Worm (Caenorhabditis elegans): ENCODE data around the gene fbxb-108.

DNA sequence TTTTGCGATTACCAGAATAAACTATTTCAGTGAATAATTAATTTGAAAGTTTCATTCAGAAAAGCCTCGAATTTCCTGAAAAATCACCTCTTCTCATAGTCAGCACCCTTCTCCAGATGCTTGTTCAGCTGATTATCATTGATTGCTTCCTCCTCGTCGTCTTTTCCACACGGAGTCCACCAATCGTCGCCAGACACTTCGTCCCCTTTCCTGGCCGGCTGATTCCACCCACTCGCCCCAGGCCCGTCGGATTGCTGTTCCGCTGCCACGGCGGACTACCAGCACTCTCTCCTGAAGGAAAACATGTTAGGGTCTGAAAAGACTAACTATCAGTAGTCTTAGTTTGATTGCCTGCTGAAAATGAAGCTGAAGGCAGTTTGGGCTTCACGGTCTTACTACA is 16.0 kb downstream of the fbxb-108 start:
- TF ChIP-seq D2030.7 (GFP tag; IDR thresholded peaks at IDR 0.05) (no peak), C06A6.2 (GFP tag; conservative IDR thresholded peaks at IDR 0.05) (no peak), unc-62 (GFP tag; optimal IDR thresholded peaks at IDR 0.05) (no peak), dpl-1 (GFP tag; optimal IDR thresholded peaks at IDR 0.05) (no peak), ama-1 (optimal IDR thresholded peaks at IDR 0.05) (no peak), ama-1 (GFP tag; optimal IDR thresholded peaks at IDR 0.05) (no peak)

Measured in whole organism, young adult.